Fruit fly (Drosophila melanogaster): ENCODE results near the gene orb2.

orb2 gene

DNA sequence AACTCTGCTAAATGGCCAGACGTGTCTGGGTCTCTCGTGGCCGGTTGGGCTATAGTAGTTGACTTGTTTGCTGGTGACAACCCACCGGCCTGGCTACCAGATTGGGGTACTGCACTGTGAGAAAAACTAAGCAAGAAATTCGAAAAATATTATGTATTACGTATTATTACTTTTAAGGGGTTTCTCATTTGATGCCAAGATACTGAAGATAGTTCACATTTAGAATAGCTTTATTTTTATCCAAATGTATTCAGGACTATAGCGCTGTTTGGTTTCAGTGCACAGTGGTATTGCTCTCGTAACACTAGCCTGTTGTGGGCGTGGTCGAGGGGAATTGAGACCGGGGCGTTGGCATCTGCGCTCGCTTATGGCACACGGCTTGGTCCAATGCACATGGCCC lies 33.6 kb downstream of the orb2 start (continued):
- peak; percentile 48 for TF ChIP-seq Side (GFP tag; optimal IDR thresholded peaks at IDR 0.05)
- peak; percentile 49 for TF ChIP-seq Mes4 (GFP tag; optimal IDR thresholded peaks at IDR 0.05)
- peak; percentile 60 for TF ChIP-seq row (GFP tag; IDR thresholded peaks at IDR 0.05)
- TF ChIP-seq CG7839 (tag; optimal IDR thresholded peaks at IDR 0.05): peak; percentile 80
- no peak for TF ChIP-seq CG9797 (GFP tag; optimal IDR thresholded peaks at IDR 0.05)
- peak; percentile 59 for TF ChIP-seq CG17385 (GFP tag; optimal IDR thresholded peaks at IDR 0.05)
- TF ChIP-seq BEAF-32 (GFP tag; optimal IDR thresholded peaks at IDR 0.05): no peak
- no peak for TF ChIP-seq CG6854 (GFP tag; optimal IDR thresholded peaks at IDR 0.05)
- TF ChIP-seq Hey (tag; optimal IDR thresholded peaks at IDR 0.05): no peak
- TF ChIP-seq onecut (GFP tag; IDR thresholded peaks at IDR 0.05): peak; percentile 53
- TF ChIP-seq ttk (GFP tag; IDR thresholded peaks at IDR 0.05): peak; percentile 74
- TF ChIP-seq Atf-2 (GFP tag; optimal IDR thresholded peaks at IDR 0.05): no peak
- peak; percentile 54 for TF ChIP-seq CG1529 (GFP tag; optimal IDR thresholded peaks at IDR 0.05)
- peak; percentile 94 for TF ChIP-seq Drgx (GFP tag; IDR thresholded peaks at IDR 0.05)
- peak; percentile 60; the same call in 2 of the 3 replicates for TF ChIP-seq B-H1 (GFP tag; IDR thresholded peaks at IDR 0.05)
- peak; percentile 76 for TF ChIP-seq Ptx1 (GFP tag; IDR thresholded peaks at IDR 0.05)
- peak; percentile 51 for TF ChIP-seq Hsf (GFP tag; optimal IDR thresholded peaks at IDR 0.05)
- no peak for TF ChIP-seq disco-r (GFP tag; optimal IDR thresholded peaks at IDR 0.05)
- TF ChIP-seq gcm2 (GFP tag; optimal IDR thresholded peaks at IDR 0.05): peak; percentile 35
- no peak for TF ChIP-seq shn (GFP tag; optimal IDR thresholded peaks at IDR 0.05)
- TF ChIP-seq CG7556 (GFP tag; optimal IDR thresholded peaks at IDR 0.05): peak; percentile 52
- TF ChIP-seq CG4617 (GFP tag; optimal IDR thresholded peaks at IDR 0.05; ENCODE audit: borderline replicate concordance): peak; percentile 15
- peak; percentile 67; the same call in 1 of the 2 replicates for TF ChIP-seq Xrp1 (GFP tag; IDR thresholded peaks at IDR 0.05)
- no peak for TF ChIP-seq Poxn (GFP tag; IDR thresholded peaks at IDR 0.05)
- peak; percentile 36 for TF ChIP-seq CG15011 (GFP tag; optimal IDR thresholded peaks at IDR 0.05)
- peak; percentile 46 for TF ChIP-seq Dad (GFP tag; optimal IDR thresholded peaks at IDR 0.05)
- TF ChIP-seq CG8478 (optimal IDR thresholded peaks at IDR 0.05): no peak
- TF ChIP-seq tup (GFP tag; optimal IDR thresholded peaks at IDR 0.05): no peak
- peak; percentile 47; the same call in 1 of the 2 replicates for TF ChIP-seq danr (GFP tag; IDR thresholded peaks at IDR 0.05)
- peak; percentile 4 for TF ChIP-seq MTF-1 (GFP tag; optimal IDR thresholded peaks at IDR 0.05; ENCODE audit: borderline replicate concordance)
- TF ChIP-seq CG8944 (GFP tag; optimal IDR thresholded peaks at IDR 0.05): no peak
- peak; percentile 29 for TF ChIP-seq CTCF (GFP tag; optimal IDR thresholded peaks at IDR 0.05)
- no peak for TF ChIP-seq Scr (GFP tag; IDR thresholded peaks at IDR 0.05; ENCODE audit: partially characterized antibody)
- no peak for TF ChIP-seq Jarid2 (GFP tag; optimal IDR thresholded peaks at IDR 0.05)
- no peak for TF ChIP-seq stwl (tag; optimal IDR thresholded peaks at IDR 0.05)
- TF ChIP-seq Dll (GFP tag; IDR thresholded peaks at IDR 0.05; ENCODE audit: partially characterized antibody): no peak
- TF ChIP-seq CG6272 (GFP tag; IDR thresholded peaks at IDR 0.05): no peak
- TF ChIP-seq Bgb (GFP tag; IDR thresholded peaks at IDR 0.05; ENCODE audit: partially characterized antibody): no peak
- TF ChIP-seq Oli (tag; optimal IDR thresholded peaks at IDR 0.05): peak; percentile 80
- no peak for TF ChIP-seq chm (GFP tag; IDR thresholded peaks at IDR 0.05)
- TF ChIP-seq Awh (GFP tag; IDR thresholded peaks at IDR 0.05): peak; percentile 78
- TF ChIP-seq slou (GFP tag; optimal IDR thresholded peaks at IDR 0.05): no peak
- peak; percentile 7 for TF ChIP-seq fu2 (GFP tag; optimal IDR thresholded peaks at IDR 0.05)
- peak; percentile 78 for TF ChIP-seq stc (GFP tag; IDR thresholded peaks at IDR 0.05)
- TF ChIP-seq otp (GFP tag; IDR thresholded peaks at IDR 0.05): peak; percentile 51; the same call in 2 of the 3 replicates
- peak in 1 of 2 experiments; percentile 50 for TF ChIP-seq Eip74EF (GFP tag; optimal IDR thresholded peaks at IDR 0.05)
- TF ChIP-seq pan (optimal IDR thresholded peaks at IDR 0.05): no peak
- TF ChIP-seq pan (GFP tag; optimal IDR thresholded peaks at IDR 0.05 in 1 of 2, IDR thresholded peaks at IDR 0.05 in 1 of 2): peak in 1 of 2 experiments; percentile 75
- TF ChIP-seq CG11504 (tag; optimal IDR thresholded peaks at IDR 0.05): peak; percentile 85
- peak; percentile 57 for TF ChIP-seq CG18619 (GFP tag; optimal IDR thresholded peaks at IDR 0.05)
- no peak for TF ChIP-seq hkb (optimal IDR thresholded peaks at IDR 0.05)
- peak; percentile 77 for TF ChIP-seq hkb (GFP tag; IDR thresholded peaks at IDR 0.05)
- no peak for TF ChIP-seq rib (GFP tag; IDR thresholded peaks at IDR 0.05)

All from whole organism, embryonic.